Worm (Caenorhabditis elegans) whole organism, L3 larva: Measurements from ENCODE around the gene C47E8.1.

Experiments used
- daf-12 ChIP-seq: fragments of 150-350 bp; optimal IDR thresholded peaks from 2 replicates; lab custom pipeline; 2014; ENCODE audit warnings: missing biosample characterization, missing genetic modification reagents, missing genetic modification characterization
- lsy-12 ChIP-seq: sonication (generic microtip); optimal IDR thresholded peaks from 2 replicates; lab custom pipeline; 2016; ENCODE audit warnings: mild to moderate bottlenecking, missing genetic modification characterization, missing compliant biosample characterization
- snpc-4 ChIP-seq: fragments of 150-350 bp; optimal IDR thresholded peaks from 2 replicates; lab custom pipeline; 2014; ENCODE audit warnings: missing biosample characterization, missing genetic modification characterization
- ztf-11 ChIP-seq: fragments of 150-350 bp; optimal IDR thresholded peaks from 2 replicates; lab custom pipeline; 2014; ENCODE audit warnings: missing biosample characterization, missing genetic modification characterization

ce11 chrV:14695713-14696112 is 29.9 kb downstream of the C47E8.1 start:
- TF ChIP-seq ztf-11 (tag; lab: Kevin White, UChicago), result no peak
- TF ChIP-seq lsy-12 (tag; lab: Kevin White, UChicago), result no peak
- TF ChIP-seq daf-12 (tag; lab: Kevin White, UChicago), result no peak
- no peak for TF ChIP-seq snpc-4 (tag; lab: Kevin White, UChicago)
